Fruit fly (Drosophila melanogaster) whole organism, wandering third instar larva: Measurements from ENCODE around the gene FMRFaR.

Experiments
- Abd-B ChIP-seq: fragments of >200 bp; optimal IDR thresholded peaks from 2 replicates; lab custom pipeline; 2017; ENCODE audit warnings: missing biosample characterization, missing genetic modification characterization
- CG9705 ChIP-seq: fragments of 200-800 bp; sonication (Bioruptor generic); optimal IDR thresholded peaks from 2 replicates; lab custom pipeline; 2018; ENCODE audit warnings: missing biosample characterization, mild to moderate bottlenecking, missing genetic modification characterization
- CrebA ChIP-seq: fragments of 200-800 bp; sonication (Bioruptor generic); optimal IDR thresholded peaks from 2 replicates; lab custom pipeline; 2016; ENCODE audit warnings: missing biosample characterization, mild to moderate bottlenecking, missing genetic modification characterization, borderline replicate concordance
- Dfd ChIP-seq: fragments of >200 bp; optimal IDR thresholded peaks from 2 replicates; lab custom pipeline; 2017; ENCODE audit warnings: missing biosample characterization, missing genetic modification characterization
- GATAd ChIP-seq: sonication (Bioruptor generic); optimal IDR thresholded peaks from 2 replicates; lab custom pipeline; 2016; ENCODE audit warnings: missing biosample characterization, missing genetic modification characterization
- HLH106 ChIP-seq: fragments of 200-800 bp; optimal IDR thresholded peaks from 3 replicates; lab custom pipeline; 2019; ENCODE audit warnings: missing biosample characterization, mild to moderate bottlenecking, missing genetic modification characterization, moderate library complexity
- Hnf4 ChIP-seq: fragments of 200-800 bp; sonication (Bioruptor generic); optimal IDR thresholded peaks from 2 replicates; lab custom pipeline; 2016; ENCODE audit warnings: missing biosample characterization, mild to moderate bottlenecking, missing genetic modification characterization
- Hr83 ChIP-seq: fragments of 200-300 bp; sonication (Bioruptor generic); optimal IDR thresholded peaks from 2 replicates; lab custom pipeline; 2016; ENCODE audit warnings: missing biosample characterization, mild to moderate bottlenecking, missing genetic modification characterization, moderate library complexity; ENCODE audit not compliant: poor library complexity, severe bottlenecking
- Jra ChIP-seq: sonication (Bioruptor generic); optimal IDR thresholded peaks from 2 replicates; lab custom pipeline; 2016; ENCODE audit warnings: missing biosample characterization, missing genetic modification characterization
- Mio ChIP-seq: sonication (Bioruptor generic); optimal IDR thresholded peaks from 2 replicates; lab custom pipeline; 2016; ENCODE audit warnings: missing biosample characterization, missing genetic modification characterization
- Myc ChIP-seq: fragments of >200 bp; optimal IDR thresholded peaks from 2 replicates; lab custom pipeline; 2017
- N ChIP-seq: fragments of >200 bp; optimal IDR thresholded peaks from 2 replicates; lab custom pipeline; 2018; ENCODE audit warnings: missing biosample characterization, missing external identifiers, missing genetic modification characterization
- OdsH ChIP-seq: fragments of 200-800 bp; sonication (Bioruptor generic); optimal IDR thresholded peaks from 2 replicates; lab custom pipeline; 2016; ENCODE audit warnings: missing biosample characterization, mild to moderate bottlenecking, missing genetic modification characterization
- Rel ChIP-seq, 2 experiments: fragments of 200-800 bp; sonication (Bioruptor generic) in 1 of 2; optimal IDR thresholded peaks; 2 replicates in 1 of 2; 3 replicates in 1 of 2; lab custom pipeline; 2016 to 2019; ENCODE audit warnings: mild to moderate bottlenecking in 2 of 2, missing biosample characterization in 2 of 2, missing genetic modification characterization in 2 of 2, moderate library complexity in 1 of 2
- Sp1 ChIP-seq: fragments of 200-800 bp; sonication (Bioruptor generic); optimal IDR thresholded peaks from 3 replicates; lab custom pipeline; 2019; ENCODE audit warnings: missing biosample characterization, mild to moderate bottlenecking, missing genetic modification characterization, moderate library complexity
- br ChIP-seq: fragments of 200-800 bp; sonication (Bioruptor generic); optimal IDR thresholded peaks from 2 replicates; lab custom pipeline; 2016; ENCODE audit warnings: missing biosample characterization, missing genetic modification characterization
- brk ChIP-seq: fragments of 200-800 bp; sonication (Bioruptor generic); optimal IDR thresholded peaks from 2 replicates; lab custom pipeline; 2016; ENCODE audit warnings: missing biosample characterization, mild to moderate bottlenecking, missing genetic modification characterization
- dl ChIP-seq, 2 experiments: fragments of 175-275, 200-275 bp in 1 of 2; fragments of 200-275 bp in 1 of 2; sonication (Bioruptor generic); optimal IDR thresholded peaks; lab custom pipeline; 2018; ENCODE audit warnings: mild to moderate bottlenecking in 2 of 2, missing biosample characterization in 2 of 2, missing genetic modification characterization in 2 of 2, moderate library complexity in 2 of 2; ENCODE audit not compliant: partially characterized antibody in 2 of 2, insufficient read depth in 1 of 2
- dmrt93B ChIP-seq: fragments of 200-800 bp; sonication (Bioruptor generic); optimal IDR thresholded peaks from 2 replicates; lab custom pipeline; 2018; ENCODE audit warnings: missing biosample characterization, mild to moderate bottlenecking, missing genetic modification characterization
- dsf ChIP-seq: sonication (Bioruptor generic); optimal IDR thresholded peaks from 2 replicates; lab custom pipeline; 2016; ENCODE audit warnings: missing biosample characterization, missing genetic modification characterization, borderline replicate concordance
- ey ChIP-seq: fragments of 200-800 bp; sonication (Bioruptor generic); optimal IDR thresholded peaks from 2 replicates; lab custom pipeline; 2016; ENCODE audit warnings: missing biosample characterization, missing genetic modification characterization
- foxo ChIP-seq, 2 experiments: fragments of 200-800 bp; sonication (Bioruptor generic); optimal IDR thresholded peaks; 2 replicates in 1 of 2; 3 replicates in 1 of 2; lab custom pipeline; 2016 to 2017; ENCODE audit warnings: missing biosample characterization in 2 of 2, missing genetic modification characterization in 2 of 2
- fru ChIP-seq: fragments of 200-800 bp; sonication (Bioruptor generic); optimal IDR thresholded peaks from 3 replicates; lab custom pipeline; 2016; ENCODE audit warnings: missing biosample characterization, mild to moderate bottlenecking, missing genetic modification characterization
- h ChIP-seq: fragments of 200-800 bp; sonication (Bioruptor generic); optimal IDR thresholded peaks from 3 replicates; lab custom pipeline; 2016; ENCODE audit warnings: missing biosample characterization, mild to moderate bottlenecking, missing genetic modification characterization
- jim ChIP-seq: fragments of 175-275, 200-325 bp; sonication (Bioruptor generic); optimal IDR thresholded peaks from 2 replicates; lab custom pipeline; 2016; ENCODE audit warnings: missing biosample characterization, mild to moderate bottlenecking, missing genetic modification characterization
- pan ChIP-seq: fragments of >200 bp; optimal IDR thresholded peaks from 2 replicates; lab custom pipeline; 2017
- psq ChIP-seq: fragments of 200-800 bp; sonication (Bioruptor generic); optimal IDR thresholded peaks from 3 replicates; lab custom pipeline; 2017; ENCODE audit warnings: missing biosample characterization, mild to moderate bottlenecking, missing genetic modification characterization, moderate library complexity
- rgr ChIP-seq: fragments of 200-800 bp; sonication (Bioruptor generic); optimal IDR thresholded peaks from 3 replicates; lab custom pipeline; 2016; ENCODE audit warnings: missing biosample characterization, mild to moderate bottlenecking, missing genetic modification characterization
- sage ChIP-seq: fragments of 200-800 bp; sonication (Bioruptor generic); optimal IDR thresholded peaks from 2 replicates; lab custom pipeline; 2016; ENCODE audit warnings: missing biosample characterization, mild to moderate bottlenecking, missing genetic modification characterization
- sv ChIP-seq: fragments of 200-800 bp; sonication (Bioruptor generic); optimal IDR thresholded peaks from 3 replicates; lab custom pipeline; 2016; ENCODE audit warnings: missing biosample characterization, missing genetic modification characterization
- tai ChIP-seq: sonication (Bioruptor generic); optimal IDR thresholded peaks from 2 replicates; lab custom pipeline; 2016; ENCODE audit warnings: missing biosample characterization, missing genetic modification characterization
- woc ChIP-seq: sonication (Bioruptor generic); optimal IDR thresholded peaks from 2 replicates; lab custom pipeline; 2016; ENCODE audit warnings: missing biosample characterization, mild to moderate bottlenecking, missing genetic modification characterization

The FMRFaR gene

DNA sequence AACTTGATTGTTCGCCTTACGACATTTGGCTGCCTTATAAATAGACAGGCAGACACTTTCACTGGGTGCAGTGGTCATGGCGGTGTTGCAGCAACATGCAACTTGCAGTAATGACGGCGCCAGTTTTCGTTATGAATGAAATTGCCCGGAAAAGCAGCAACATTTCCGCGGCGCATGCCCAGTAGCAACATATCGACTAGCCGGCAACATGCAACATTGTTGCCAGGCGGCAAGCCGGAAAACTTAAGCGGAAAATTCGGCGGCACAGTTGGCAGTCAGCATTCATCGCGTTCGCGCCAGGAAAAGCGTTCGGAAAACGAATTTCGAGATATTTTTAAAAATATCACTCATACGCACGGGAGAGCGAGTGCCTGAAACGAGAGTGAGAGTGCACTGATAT, at the start of gene FMRFaR:
TSS of gene FMRFaR (plus strand) at position 272 of the 400 bp plus-strand sequence.
- TF ChIP-seq h (no peak), foxo (GFP tag; optimal IDR thresholded peaks at IDR 0.05; lab: Kevin White, UChicago) (no peak), brk (GFP tag; lab: Kevin White, UChicago) (no peak)

DNA sequence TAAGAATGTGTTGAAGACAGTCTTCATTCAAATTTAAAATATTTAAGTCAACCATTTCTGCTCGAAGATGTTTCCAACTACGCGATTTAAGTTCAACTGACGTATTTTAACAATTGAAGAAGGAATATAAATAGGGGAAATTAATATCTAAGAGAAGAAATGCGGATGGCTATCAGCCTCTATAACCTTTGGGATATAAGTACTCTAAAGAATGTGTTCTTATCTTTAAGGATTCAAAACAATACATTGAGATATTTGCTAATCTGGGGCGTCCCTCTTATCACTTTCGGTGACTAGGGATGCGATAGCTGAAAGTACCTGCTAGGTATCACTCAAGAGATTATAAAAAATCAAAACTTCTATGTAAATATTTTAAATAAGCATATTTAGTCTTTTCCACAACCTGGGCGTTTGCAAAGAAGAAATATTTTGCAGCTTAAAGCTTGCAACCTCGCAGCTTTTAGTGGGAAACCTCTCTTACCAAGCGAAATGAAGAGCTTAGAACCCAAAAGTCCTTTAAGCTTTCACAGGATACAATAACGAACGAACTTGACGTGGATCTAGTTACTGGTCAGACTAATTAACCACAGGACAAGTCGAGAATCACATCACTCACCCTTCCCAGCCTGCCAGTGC, 40.4 kb upstream of the FMRFaR start, which contains the start of the genes CG34025 and Or63a:
TSS of gene CG34025 (minus strand) at position 101 of the 636 bp plus-strand sequence.
TSS of gene Or63a (plus strand) at position 586 of the 636 bp plus-strand sequence.
- TF ChIP-seq h (no peak), Jra (GFP tag; lab: Kevin White, UChicago) (no peak), Myc (lab: Kevin White, UChicago) (no peak), pan (lab: Kevin White, UChicago) (no peak), Sp1 (GFP tag; lab: Kevin White, UChicago) (no peak), Mio (no peak), CrebA (no peak), sv (GFP tag; lab: Kevin White, UChicago) (no peak), dsf (no peak)

DNA sequence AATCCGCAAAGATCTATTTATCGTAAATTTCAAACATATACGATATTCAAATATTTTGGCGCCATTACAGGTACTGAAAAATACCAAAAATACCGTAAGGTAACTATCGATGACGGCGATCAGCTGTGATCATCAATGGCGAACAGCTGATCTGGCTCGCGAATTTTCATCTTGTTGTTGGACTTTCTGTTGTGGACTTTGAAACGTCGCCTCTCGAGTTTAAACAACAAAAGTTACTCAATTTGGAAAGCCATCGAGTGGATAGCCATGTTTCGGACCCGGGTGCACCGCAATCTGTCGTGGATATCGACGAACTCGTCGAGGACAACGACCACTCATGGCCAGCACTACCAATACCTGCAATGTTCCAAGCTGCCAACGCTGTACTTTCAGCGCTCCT, 20.7 kb upstream of the FMRFaR start, which contains the start of gene CPT2:
TSS of gene CPT2 (plus strand) at position 167 of the 400 bp plus-strand sequence.
- peak; percentile 8 for TF ChIP-seq rgr (GFP tag; lab: Kevin White, UChicago)
- peak; percentile 30 for TF ChIP-seq Myc (lab: Kevin White, UChicago)
- TF ChIP-seq OdsH (GFP tag; lab: Kevin White, UChicago): no peak
- TF ChIP-seq Hnf4 (GFP tag; lab: Kevin White, UChicago): peak; percentile 40
- no peak for TF ChIP-seq psq (GFP tag; lab: Kevin White, UChicago)
- peak; percentile 38 for TF ChIP-seq CrebA

DNA sequence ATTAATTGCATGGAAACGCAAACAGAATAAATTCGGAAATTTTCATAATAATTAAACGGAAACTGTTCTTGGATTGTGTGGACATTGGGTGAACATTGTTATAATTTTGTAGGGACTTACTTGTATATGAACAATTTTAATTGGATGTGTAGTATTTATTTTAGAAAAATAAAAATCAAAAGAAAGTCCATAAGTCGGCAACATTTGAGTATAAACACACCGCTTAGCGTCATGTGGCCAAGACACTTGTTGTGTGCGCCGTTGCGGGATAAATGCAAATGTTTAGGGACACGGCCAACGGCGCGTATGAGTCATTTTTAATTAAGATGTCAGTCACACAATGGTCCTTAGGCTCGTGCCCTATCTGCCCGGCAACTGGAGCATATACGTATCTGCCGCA, 15.2 kb upstream of the FMRFaR start:
- TF ChIP-seq Dfd (GFP tag; lab: Kevin White, UChicago): no peak
- no peak for TF ChIP-seq Abd-B (GFP tag; lab: Kevin White, UChicago)

DNA sequence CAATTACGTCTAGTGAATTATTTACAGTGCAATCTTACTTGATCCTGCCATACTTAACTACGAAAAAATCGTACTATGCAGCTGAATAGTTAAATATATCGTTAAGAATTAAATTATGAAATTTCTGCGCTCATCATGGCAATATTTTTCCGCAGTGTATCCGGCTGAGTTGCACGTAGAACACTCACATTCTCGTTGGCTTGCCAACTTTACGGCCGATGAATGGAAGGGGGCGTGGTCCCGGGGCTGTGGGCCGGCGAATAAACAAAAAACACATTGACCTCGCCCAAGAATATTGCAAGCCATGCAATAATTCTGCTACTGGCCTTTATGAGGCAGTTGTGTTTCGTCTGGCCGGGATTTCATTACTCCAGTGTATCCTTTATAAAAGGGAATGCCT, 13.8 kb upstream of the FMRFaR start:
- TF ChIP-seq Rel (GFP tag; optimal IDR thresholded peaks at IDR 0.05; lab: Kevin White, UChicago): no peak
- no peak for TF ChIP-seq Rel (tag; optimal IDR thresholded peaks at IDR 0.05; lab: Kevin White, UChicago)
- no peak for TF ChIP-seq br (GFP tag; lab: Kevin White, UChicago)
- TF ChIP-seq brk (GFP tag; lab: Kevin White, UChicago): no peak
- no peak for TF ChIP-seq Hr83 (GFP tag; lab: Kevin White, UChicago)
- TF ChIP-seq Myc (lab: Kevin White, UChicago): no peak

DNA sequence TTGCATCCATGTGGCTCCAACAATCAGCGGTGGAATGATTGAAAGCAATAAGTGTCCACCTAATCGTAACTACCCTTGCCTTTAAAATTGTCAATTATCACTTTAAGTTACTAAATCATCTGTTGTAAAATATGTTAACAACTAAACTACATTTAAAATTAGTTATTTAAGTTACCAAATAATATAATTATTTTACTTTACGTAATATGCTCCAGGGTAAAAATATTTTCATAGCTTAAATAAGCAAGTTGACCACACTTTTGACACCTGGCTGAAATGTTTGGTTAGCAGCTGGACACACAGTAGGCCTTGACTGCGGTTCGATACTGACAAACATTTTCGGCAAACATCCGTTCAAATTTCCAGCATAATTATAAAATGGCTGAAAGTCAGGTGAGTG, 6.6 kb upstream of the FMRFaR start, which contains the start of gene CG2113:
TSS of gene CG2113 (plus strand) at position 301 of the 400 bp plus-strand sequence.
- TF ChIP-seq woc (GFP tag; lab: Kevin White, UChicago) (no peak), Sp1 (GFP tag; lab: Kevin White, UChicago) (no peak), dsf (no peak), CrebA (no peak), Hnf4 (GFP tag; lab: Kevin White, UChicago) (no peak), ey (GFP tag; lab: Kevin White, UChicago) (no peak), N (GFP tag; lab: Kevin White, UChicago) (no peak), dmrt93B (no peak), dl (GFP tag; optimal IDR thresholded peaks at IDR 0.05; lab: Kevin White, UChicago; ENCODE audit: insufficient read depth in 1 of 2, partially characterized antibody in 2 of 2) (no peak), foxo (GFP tag; optimal IDR thresholded peaks at IDR 0.05; lab: Kevin White, UChicago) (no peak), fru (GFP tag; lab: Kevin White, UChicago) (no peak)
- TF ChIP-seq, all 38 proteins: peak for 0

DNA sequence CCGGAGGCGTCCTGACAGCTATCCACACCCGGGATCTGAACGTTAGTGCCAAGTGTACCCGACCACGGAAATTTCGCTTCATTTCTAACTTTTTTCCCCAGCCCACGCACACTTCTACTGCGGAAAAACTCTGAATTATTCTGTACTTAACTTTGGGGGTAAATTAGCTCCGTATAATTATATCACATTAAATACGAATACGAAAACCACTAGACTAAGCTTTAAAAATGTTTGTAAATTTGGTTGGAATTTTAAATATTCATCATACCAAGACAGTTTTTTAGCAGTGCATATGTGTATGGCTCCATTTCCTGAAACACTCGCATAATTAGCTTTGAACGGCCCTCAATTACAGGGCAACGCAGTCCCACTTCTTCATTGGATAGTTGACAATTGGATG, 12.0 kb downstream of the FMRFaR start:
- TF ChIP-seq HLH106 (tag; lab: Kevin White, UChicago) (no peak), N (GFP tag; lab: Kevin White, UChicago) (no peak), ey (GFP tag; lab: Kevin White, UChicago) (no peak), Abd-B (GFP tag; lab: Kevin White, UChicago) (no peak), OdsH (GFP tag; lab: Kevin White, UChicago) (no peak), woc (GFP tag; lab: Kevin White, UChicago) (no peak), jim (GFP tag; lab: Kevin White, UChicago) (no peak), Rel (GFP tag; optimal IDR thresholded peaks at IDR 0.05; lab: Kevin White, UChicago) (no peak), Rel (tag; optimal IDR thresholded peaks at IDR 0.05; lab: Kevin White, UChicago) (no peak), CG9705 (no peak), sage (GFP tag; lab: Kevin White, UChicago) (no peak), brk (GFP tag; lab: Kevin White, UChicago) (no peak), rgr (GFP tag; lab: Kevin White, UChicago) (no peak), dsf (no peak), GATAd (no peak), tai (GFP tag; lab: Kevin White, UChicago) (no peak)
